Worm (Caenorhabditis elegans) whole organism, L3 larva: Measurements from ENCODE around the gene T01G5.7.

Experiments used
- mdl-1 ChIP-seq: fragments of 150-350 bp; optimal IDR thresholded peaks from 2 replicates; lab custom pipeline; 2014; ENCODE audit warnings: missing biosample characterization, missing genetic modification characterization
- unc-62 ChIP-seq: fragments of 150-350 bp; sonication (generic microtip); optimal IDR thresholded peaks from 4 replicates; lab custom pipeline; 2014; ENCODE audit warnings: missing biosample characterization, missing genetic modification reagents, missing genetic modification characterization

DNA sequence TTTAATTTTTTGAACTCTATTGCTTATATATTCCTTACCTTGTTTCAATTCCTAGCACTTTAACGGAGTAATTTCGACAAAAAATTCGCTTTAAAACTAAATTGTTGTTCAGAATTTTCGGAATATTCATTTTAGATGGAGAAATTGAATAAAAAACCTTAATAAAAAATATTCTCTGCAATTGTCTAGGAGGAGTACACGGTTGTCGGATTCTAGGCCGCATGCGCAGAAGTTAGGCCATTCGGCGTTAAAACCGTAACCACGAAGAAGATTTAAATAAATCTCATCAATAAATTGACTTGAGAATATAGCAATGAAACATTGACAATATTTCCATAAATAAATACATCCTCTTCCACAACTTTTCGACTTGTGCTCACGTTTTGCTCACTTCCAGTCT, 29.5 kb upstream of the T01G5.7 start, which contains the start of the genes C01G10.10 and C01G10.9:
- TF ChIP-seq unc-62 (GFP tag; lab: Kevin White, UChicago) (no peak), mdl-1 (tag; lab: Kevin White, UChicago) (no peak)
